Fruit fly (Drosophila melanogaster): ENCODE results near the gene pigeon.

- TF ChIP-seq Pif1B (GFP tag; optimal IDR thresholded peaks at IDR 0.05) (peak; percentile 78), CG4496 (GFP tag; IDR thresholded peaks at IDR 0.05) (peak; percentile 86), gl (tag; optimal IDR thresholded peaks at IDR 0.05) (peak; percentile 75), rn (GFP tag; IDR thresholded peaks at IDR 0.05) (peak; percentile 65), CG34367 (tag; optimal IDR thresholded peaks at IDR 0.05) (peak; percentile 81), CG12605 (GFP tag; IDR thresholded peaks at IDR 0.05) (peak; percentile 55), fd96Ca (GFP tag; IDR thresholded peaks at IDR 0.05) (peak; percentile 71; the same call in 2 of the 3 replicates), CG14655 (GFP tag; optimal IDR thresholded peaks at IDR 0.05) (peak; percentile 69), Snoo (tag; optimal IDR thresholded peaks at IDR 0.05) (peak; percentile 84)
Measured at dm6 chr2L:19196443-19197044, 10.7 kb downstream of the pigeon start.
